Worm (Caenorhabditis elegans): ENCODE data around the gene D2024.18.

DNA sequence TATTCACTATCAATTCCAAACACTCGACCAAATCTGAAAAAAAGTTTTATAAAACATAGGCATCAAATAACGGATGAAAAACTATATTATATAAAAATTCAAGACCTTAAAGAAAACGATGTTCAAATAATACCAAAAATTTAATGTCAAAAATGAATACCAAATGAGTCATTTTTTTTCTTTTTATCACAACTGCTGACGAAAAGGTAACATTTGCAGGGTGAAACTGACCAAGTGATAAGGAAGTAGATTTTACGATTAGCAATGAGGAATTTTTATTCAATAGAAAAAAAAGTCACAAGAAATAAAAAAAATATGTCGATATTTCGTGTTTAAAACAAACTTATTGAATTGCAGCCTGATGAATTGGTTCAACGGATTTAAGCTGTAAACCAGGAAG, 35.6 kb downstream of the D2024.18 start, which contains the start of gene C06E4.8:
- TF ChIP-seq tab-1 (GFP tag; IDR thresholded peaks at IDR 0.05) = no peak
- no peak for TF ChIP-seq med-1 (GFP tag; optimal IDR thresholded peaks at IDR 0.05; ENCODE audit: insufficient read depth)
- TF ChIP-seq cog-1 (tag; optimal IDR thresholded peaks at IDR 0.05) = no peak
